Fruit fly (Drosophila melanogaster): ENCODE data around the gene CG44139.

DNA sequence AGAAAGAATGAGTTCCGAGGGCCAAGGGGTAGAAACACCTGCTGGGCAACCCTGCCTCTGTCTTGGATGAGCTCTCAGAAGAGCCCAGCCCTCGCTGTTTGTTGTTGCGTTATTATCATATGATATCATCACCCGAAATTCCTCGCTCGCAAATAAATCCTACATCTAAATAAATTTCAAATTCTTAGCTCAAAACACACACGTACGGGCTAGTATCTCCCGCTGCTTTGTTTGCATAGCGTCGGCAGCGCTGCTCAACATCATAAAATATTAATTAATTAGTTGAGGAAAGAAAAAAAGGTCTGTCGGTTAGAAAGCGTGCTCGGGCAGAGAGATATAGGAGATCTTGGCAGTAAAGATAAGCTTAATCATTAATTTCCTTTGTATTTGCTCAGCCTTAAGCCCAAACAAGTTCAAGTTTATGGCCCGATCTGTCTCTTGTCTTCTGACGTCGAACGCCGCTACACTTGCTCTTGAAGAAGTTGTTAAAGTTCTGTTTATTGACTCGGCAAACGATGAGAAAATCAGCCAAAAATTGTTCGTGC is 49.3 kb downstream of the CG44139 start:
- no peak for TF ChIP-seq psq (optimal IDR thresholded peaks at IDR 0.05)
- TF ChIP-seq usp (GFP tag; optimal IDR thresholded peaks at IDR 0.05) = no peak
- no peak for TF ChIP-seq CG8478 (optimal IDR thresholded peaks at IDR 0.05)
